Fruit fly (Drosophila melanogaster): Measurements from ENCODE around the gene rg.

The rg gene

DNA sequence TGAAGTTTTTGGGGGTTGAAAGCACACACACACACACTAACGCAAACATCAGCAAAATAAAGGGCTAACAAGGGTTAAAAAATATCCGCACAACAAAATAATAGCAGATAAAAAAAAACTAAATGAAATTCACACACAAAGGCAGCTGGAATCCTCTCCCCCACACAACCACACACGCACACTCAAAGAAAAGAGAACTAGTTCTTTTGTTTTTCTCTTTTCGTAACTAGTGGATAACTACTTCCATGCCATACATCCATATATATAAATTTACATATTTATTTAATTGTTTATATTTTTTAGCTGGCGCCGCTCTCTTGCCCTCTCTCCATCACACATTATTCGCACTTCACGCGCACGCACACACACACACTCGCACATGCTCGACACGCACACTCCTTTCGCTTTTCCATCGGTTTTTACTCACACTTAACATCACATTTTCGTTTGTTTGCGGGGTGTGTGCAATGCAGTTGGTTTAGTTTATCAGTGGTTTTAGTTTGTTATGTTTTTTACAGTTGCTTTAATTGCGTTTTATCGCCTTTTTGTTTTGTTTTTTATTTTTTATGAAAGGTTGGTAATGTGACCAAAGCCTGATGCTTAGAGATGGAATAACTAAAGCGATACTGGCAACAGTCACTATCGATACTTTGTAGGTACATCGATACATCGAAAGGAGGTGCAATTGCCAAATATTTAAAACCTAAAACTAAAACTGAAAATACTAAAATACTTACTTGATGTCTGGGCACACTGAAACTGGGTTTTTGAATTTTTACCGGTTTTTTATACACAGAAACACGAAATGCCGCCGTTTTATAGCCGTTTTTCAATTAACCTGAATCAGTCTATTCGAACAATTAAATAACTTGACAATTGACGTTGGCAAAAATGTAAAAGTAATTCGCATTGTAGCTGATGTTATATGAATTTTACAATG, 1.1 kb upstream of the rg start, which contains the start of gene CG32767 (continued):
- no peak for TF ChIP-seq CG10959 (GFP tag; IDR thresholded peaks at IDR 0.05)
- TF ChIP-seq Pdp1 (GFP tag; optimal IDR thresholded peaks at IDR 0.05) = peak in 1 of 2 experiments; percentile 26
- TF ChIP-seq mirr (GFP tag; optimal IDR thresholded peaks at IDR 0.05) = no peak
- TF ChIP-seq pzg (GFP tag; optimal IDR thresholded peaks at IDR 0.05) = peak; percentile 92
- TF ChIP-seq Chrac-16 (GFP tag; optimal IDR thresholded peaks at IDR 0.05) = no peak
- peak; percentile 14 for TF ChIP-seq phol (tag; optimal IDR thresholded peaks at IDR 0.05)
- TF ChIP-seq CG10462 (GFP tag; optimal IDR thresholded peaks at IDR 0.05) = no peak
- peak; percentile 41 for TF ChIP-seq CG18599 (GFP tag; optimal IDR thresholded peaks at IDR 0.05)
- peak; percentile 18 for TF ChIP-seq cwo (GFP tag; optimal IDR thresholded peaks at IDR 0.05)
- TF ChIP-seq HmgD (GFP tag; optimal IDR thresholded peaks at IDR 0.05) = peak; percentile 62
- TF ChIP-seq CG7745 (tag; optimal IDR thresholded peaks at IDR 0.05) = no peak
- no peak for TF ChIP-seq Ptx1 (GFP tag; IDR thresholded peaks at IDR 0.05)
- no peak for TF ChIP-seq crol (GFP tag; IDR thresholded peaks at IDR 0.05)
- TF ChIP-seq CG3065 (GFP tag; optimal IDR thresholded peaks at IDR 0.05) = no peak
- TF ChIP-seq Deaf1 (tag; optimal IDR thresholded peaks at IDR 0.05) = no peak
- TF ChIP-seq CG15696 (tag; optimal IDR thresholded peaks at IDR 0.05) = no peak
- peak; percentile 92 for TF ChIP-seq Dref (GFP tag; IDR thresholded peaks at IDR 0.05)
- TF ChIP-seq gt (GFP tag; IDR thresholded peaks at IDR 0.05) = no peak
- TF ChIP-seq tup (GFP tag; optimal IDR thresholded peaks at IDR 0.05) = no peak
- TF ChIP-seq tgo (GFP tag; IDR thresholded peaks at IDR 0.05) = no peak
- TF ChIP-seq NfI (GFP tag; optimal IDR thresholded peaks at IDR 0.05) = no peak
- peak; percentile 1 for TF ChIP-seq CG8944 (GFP tag; optimal IDR thresholded peaks at IDR 0.05)
- TF ChIP-seq CG1603 (tag; optimal IDR thresholded peaks at IDR 0.05) = peak; percentile 47
- TF ChIP-seq D19A (tag; optimal IDR thresholded peaks at IDR 0.05) = no peak
- peak; percentile 32 for TF ChIP-seq dm (GFP tag; optimal IDR thresholded peaks at IDR 0.05)
- TF ChIP-seq sob (GFP tag; IDR thresholded peaks at IDR 0.05) = peak; percentile 31; the same call in 1 of the 2 replicates
- no peak for TF ChIP-seq btn (GFP tag; optimal IDR thresholded peaks at IDR 0.05)
- no peak for TF ChIP-seq Kr (GFP tag; optimal IDR thresholded peaks at IDR 0.05)
- TF ChIP-seq org-1 (GFP tag; optimal IDR thresholded peaks at IDR 0.05) = no peak
- TF ChIP-seq CG4820 (GFP tag; optimal IDR thresholded peaks at IDR 0.05) = no peak
- no peak for TF ChIP-seq ttk (GFP tag; IDR thresholded peaks at IDR 0.05)
- no peak for TF ChIP-seq CG1024 (GFP tag; IDR thresholded peaks at IDR 0.05)
- TF ChIP-seq ems (GFP tag; optimal IDR thresholded peaks at IDR 0.05) = peak; percentile 47
- no peak for TF ChIP-seq GATAe (GFP tag; conservative IDR thresholded peaks at IDR 0.05)
- TF ChIP-seq sens (GFP tag) = peak; percentile 66
- TF ChIP-seq CG16813 (GFP tag; IDR thresholded peaks at IDR 0.05; ENCODE audit: partially characterized antibody) = peak; percentile 93
- TF ChIP-seq klu (GFP tag; IDR thresholded peaks at IDR 0.05) = no peak
- peak; percentile 7 for TF ChIP-seq CG8388 (GFP tag; optimal IDR thresholded peaks at IDR 0.05)
- no peak for TF ChIP-seq CG3726 (GFP tag; IDR thresholded peaks at IDR 0.05)
- peak; percentile 51 for TF ChIP-seq YL-1 (GFP tag; optimal IDR thresholded peaks at IDR 0.05)
- peak; percentile 17; the same call in 1 of the 2 replicates for TF ChIP-seq Taf1 (GFP tag; IDR thresholded peaks at IDR 0.05)
- no peak for TF ChIP-seq ab (GFP tag; optimal IDR thresholded peaks at IDR 0.05)
- TF ChIP-seq Bteb2 (GFP tag; optimal IDR thresholded peaks at IDR 0.05) = no peak
- no peak for TF ChIP-seq MTF-1 (GFP tag; optimal IDR thresholded peaks at IDR 0.05; ENCODE audit: borderline replicate concordance)
- no peak for TF ChIP-seq z (GFP tag; IDR thresholded peaks at IDR 0.05)
- TF ChIP-seq mam (GFP tag; optimal IDR thresholded peaks at IDR 0.05) = peak; percentile 42
- no peak for TF ChIP-seq Elba2 (GFP tag; optimal IDR thresholded peaks at IDR 0.05)
- no peak for TF ChIP-seq Meics (GFP tag; optimal IDR thresholded peaks at IDR 0.05)
- no peak for TF ChIP-seq ac (GFP tag; optimal IDR thresholded peaks at IDR 0.05)

Data from whole organism, embryonic.